Worm (Caenorhabditis elegans) whole organism, young adult: ENCODE results near the gene Y43C5A.2.

ENCODE experiments used
- F23B12.7 ChIP-seq: sonication (generic microtip); optimal IDR thresholded peaks from 2 replicates; lab custom pipeline; 2017; ENCODE audit warnings: missing genetic modification characterization, mild to moderate bottlenecking, missing compliant biosample characterization, antibody characterized with exemption, moderate library complexity; ENCODE audit not compliant: insufficient read depth
- K11D2.4 ChIP-seq: fragments of 200-800 bp; sonication (Bioruptor generic); IDR thresholded peaks from 2 replicates; pipeline ENCODE4 v1.3.6; 2022; ENCODE audit warnings: missing genetic modification reagents, missing genetic modification characterization, missing compliant biosample characterization
- Y67H2A.10 ChIP-seq: fragments of 200-800 bp; sonication (Bioruptor generic); conservative IDR thresholded peaks from 2 replicates; pipeline ENCODE4 v1.3.6; 2022; ENCODE audit warnings: missing genetic modification reagents, missing genetic modification characterization, missing compliant biosample characterization
- ccch-3 ChIP-seq: fragments of 200-800 bp; sonication (Bioruptor generic); optimal IDR thresholded peaks from 2 replicates; lab custom pipeline; 2018; ENCODE audit warnings: mild to moderate bottlenecking, missing genetic modification characterization, missing compliant biosample characterization
- dpl-1 ChIP-seq: fragments of 150-350 bp; optimal IDR thresholded peaks from 2 replicates; lab custom pipeline; 2014; ENCODE audit warnings: missing biosample characterization, missing genetic modification reagents, missing genetic modification characterization
- ets-4 ChIP-seq: fragments of 200-800 bp; sonication (Bioruptor generic); optimal IDR thresholded peaks from 2 replicates; lab custom pipeline; 2018; ENCODE audit warnings: mild to moderate bottlenecking, missing genetic modification characterization, missing compliant biosample characterization
- hlh-12 ChIP-seq: sonication (generic microtip); optimal IDR thresholded peaks from 2 replicates; lab custom pipeline; 2016; ENCODE audit warnings: missing genetic modification characterization, missing compliant biosample characterization
- hmg-20 ChIP-seq: fragments of 200-800 bp; sonication (Bioruptor generic); IDR thresholded peaks from 2 replicates; pipeline ENCODE4 v1.3.6; 2022; ENCODE audit warnings: missing genetic modification reagents, missing genetic modification characterization, missing compliant biosample characterization
- nfya-1 ChIP-seq: sonication (generic microtip); optimal IDR thresholded peaks from 2 replicates; lab custom pipeline; 2017; ENCODE audit warnings: antibody characterized with exemption, missing compliant biosample characterization, missing genetic modification characterization, borderline replicate concordance; ENCODE audit not compliant: insufficient read depth
- sdz-38 ChIP-seq: sonication (generic microtip); optimal IDR thresholded peaks from 2 replicates; lab custom pipeline; 2016; ENCODE audit warnings: missing genotype, missing genetic modification characterization, missing compliant biosample characterization
- unc-62 ChIP-seq: fragments of 150-350 bp; optimal IDR thresholded peaks from 2 replicates; lab custom pipeline; 2014; ENCODE audit warnings: missing biosample characterization, missing genetic modification reagents, missing genetic modification characterization

- TF ChIP-seq F23B12.7 (tag; lab: Kevin White, UChicago): no peak
- TF ChIP-seq dpl-1 (GFP tag; lab: Kevin White, UChicago): no peak
- TF ChIP-seq hlh-12 (tag; lab: Kevin White, UChicago): no peak
- no peak for TF ChIP-seq Y67H2A.10 (GFP tag; lab: Robert Waterston, UW)
- TF ChIP-seq unc-62 (GFP tag; lab: Kevin White, UChicago): no peak
- TF ChIP-seq K11D2.4: no peak
- TF ChIP-seq ets-4: no peak
- no peak for TF ChIP-seq ccch-3 (GFP tag; lab: Kevin White, UChicago)
- TF ChIP-seq hmg-20 (GFP tag; lab: Robert Waterston, UW): no peak
- TF ChIP-seq sdz-38 (tag; lab: Kevin White, UChicago): no peak
- TF ChIP-seq nfya-1 (tag; lab: Kevin White, UChicago): no peak
Observed at ce11 chrIV:10259557-10259956, 10.1 kb upstream of the Y43C5A.2 start, which contains the start of gene F01G10.9.
